Worm (Caenorhabditis elegans) whole organism, L2 larva: ENCODE data around the gene C18H7.11.

Experiments used
- R02D3.7 ChIP-seq: fragments of 150-350 bp; optimal IDR thresholded peaks from 2 replicates; lab custom pipeline; 2014; ENCODE audit warnings: missing biosample characterization, missing genetic modification characterization
- Y55F3AM.14 ChIP-seq: fragments of 200-800 bp; sonication (Bioruptor generic); optimal IDR thresholded peaks from 2 replicates; lab custom pipeline; 2018; ENCODE audit warnings: mild to moderate bottlenecking, missing genetic modification characterization, missing compliant biosample characterization
- alr-1 ChIP-seq: fragments of 150-350 bp; optimal IDR thresholded peaks from 2 replicates; lab custom pipeline; 2014; ENCODE audit warnings: missing biosample characterization, missing genetic modification characterization
- aly-2 ChIP-seq: fragments of 150-350 bp; optimal IDR thresholded peaks from 2 replicates; lab custom pipeline; 2014; ENCODE audit warnings: missing biosample characterization, missing genetic modification characterization
- ama-1 ChIP-seq: fragments of 150-350 bp; optimal IDR thresholded peaks from 2 replicates; lab custom pipeline; 2018; ENCODE audit warnings: inconsistent platforms
- ceh-16 ChIP-seq: fragments of 150-350 bp; optimal IDR thresholded peaks from 2 replicates; lab custom pipeline; 2014; ENCODE audit warnings: missing biosample characterization, missing genetic modification characterization
- ceh-82 ChIP-seq: fragments of 150-350 bp; optimal IDR thresholded peaks from 2 replicates; lab custom pipeline; 2014; ENCODE audit warnings: missing biosample characterization, missing genetic modification characterization
- crh-2 ChIP-seq: sonication (generic microtip); optimal IDR thresholded peaks from 2 replicates; lab custom pipeline; 2017; ENCODE audit warnings: missing biosample characterization, missing genetic modification characterization
- dmd-4 ChIP-seq: sonication (generic microtip); optimal IDR thresholded peaks from 2 replicates; lab custom pipeline; 2017; ENCODE audit warnings: missing biosample characterization, missing genetic modification characterization
- egl-27 ChIP-seq: sonication (generic microtip); optimal IDR thresholded peaks from 3 replicates; lab custom pipeline; 2017; ENCODE audit warnings: missing biosample characterization, missing genetic modification reagents, missing genetic modification characterization
- elt-1 ChIP-seq: fragments of 150-350 bp; optimal IDR thresholded peaks from 2 replicates; lab custom pipeline; 2014; ENCODE audit warnings: missing biosample characterization, missing genetic modification characterization
- fos-1 ChIP-seq: fragments of 150-350 bp; optimal IDR thresholded peaks from 2 replicates; lab custom pipeline; 2014; ENCODE audit warnings: missing biosample characterization, missing genetic modification characterization
- gmeb-1 ChIP-seq: fragments of 150-350 bp; optimal IDR thresholded peaks from 2 replicates; lab custom pipeline; 2014; ENCODE audit warnings: missing biosample characterization, missing genetic modification characterization
- lin-39 ChIP-seq: fragments of 150-350 bp; optimal IDR thresholded peaks from 2 replicates; lab custom pipeline; 2014; ENCODE audit warnings: missing biosample characterization, missing genetic modification reagents, missing genetic modification characterization
- lsy-2 ChIP-seq, 2 experiments: fragments of 150-350 bp in 1 of 2; sonication (generic microtip) in 1 of 2; optimal IDR thresholded peaks; 2 replicates each; lab custom pipeline; 2014 to 2017; ENCODE audit warnings: missing biosample characterization in 2 of 2, missing genetic modification characterization in 2 of 2
- mab-5 ChIP-seq: fragments of 150-350 bp; optimal IDR thresholded peaks from 2 replicates; lab custom pipeline; 2014; ENCODE audit warnings: missing biosample characterization, missing genetic modification characterization
- mdl-1 ChIP-seq, 2 experiments: fragments of 150-350 bp in 1 of 2; sonication (generic microtip) in 1 of 2; optimal IDR thresholded peaks; 2 replicates each; lab custom pipeline; 2017; ENCODE audit warnings: missing biosample characterization in 2 of 2, missing genetic modification characterization in 2 of 2
- nhr-10 ChIP-seq: sonication (generic microtip); optimal IDR thresholded peaks from 2 replicates; lab custom pipeline; 2017; ENCODE audit warnings: missing biosample characterization, missing genetic modification characterization
- nhr-11 ChIP-seq: fragments of 150-350 bp; optimal IDR thresholded peaks from 2 replicates; lab custom pipeline; 2014; ENCODE audit warnings: missing biosample characterization, missing genetic modification characterization
- nhr-12 ChIP-seq: fragments of 150-350 bp; optimal IDR thresholded peaks from 2 replicates; lab custom pipeline; 2014; ENCODE audit warnings: missing biosample characterization, missing genetic modification characterization
- nhr-21 ChIP-seq: fragments of 150-350 bp; optimal IDR thresholded peaks from 2 replicates; lab custom pipeline; 2014; ENCODE audit warnings: missing biosample characterization, missing genetic modification characterization
- nhr-23 ChIP-seq: fragments of 150-350 bp; optimal IDR thresholded peaks from 2 replicates; lab custom pipeline; 2014; ENCODE audit warnings: missing biosample characterization, missing genetic modification reagents, missing genetic modification characterization
- nhr-237 ChIP-seq: fragments of 150-350 bp; optimal IDR thresholded peaks from 2 replicates; lab custom pipeline; 2014; ENCODE audit warnings: missing biosample characterization, missing genetic modification characterization
- nhr-25 ChIP-seq: fragments of 150-350 bp; sonication (generic microtip); optimal IDR thresholded peaks from 3 replicates; lab custom pipeline; 2014; ENCODE audit warnings: missing biosample characterization, missing genetic modification characterization
- nhr-77 ChIP-seq: fragments of 150-350 bp; optimal IDR thresholded peaks from 2 replicates; lab custom pipeline; 2014; ENCODE audit warnings: missing biosample characterization, missing genetic modification characterization
- peb-1 ChIP-seq: fragments of 150-350 bp; optimal IDR thresholded peaks from 2 replicates; lab custom pipeline; 2014; ENCODE audit warnings: missing biosample characterization, missing genetic modification characterization
- sem-4 ChIP-seq: fragments of 150-350 bp; optimal IDR thresholded peaks from 2 replicates; lab custom pipeline; 2014; ENCODE audit warnings: missing biosample characterization, missing genetic modification reagents, missing genetic modification characterization
- skn-1 ChIP-seq: sonication (generic microtip); optimal IDR thresholded peaks from 2 replicates; lab custom pipeline; 2017; ENCODE audit warnings: missing biosample characterization, missing genetic modification characterization
- sma-9 ChIP-seq, 2 experiments: fragments of 150-350 bp in 1 of 2; sonication (generic microtip) in 1 of 2; optimal IDR thresholded peaks; 2 replicates each; lab custom pipeline; 2014 to 2016; ENCODE audit warnings: missing genetic modification characterization in 2 of 2, mild to moderate bottlenecking in 1 of 2, missing biosample characterization in 1 of 2, missing compliant biosample characterization in 1 of 2, missing genetic modification reagents in 1 of 2, moderate library complexity in 1 of 2
- snpc-4 ChIP-seq: fragments of 150-350 bp; optimal IDR thresholded peaks from 2 replicates; lab custom pipeline; 2014; ENCODE audit warnings: missing biosample characterization, missing genetic modification characterization
- unc-39 ChIP-seq: fragments of 150-350 bp; optimal IDR thresholded peaks from 2 replicates; lab custom pipeline; 2014; ENCODE audit warnings: missing biosample characterization, missing genetic modification characterization
- unc-62 ChIP-seq: fragments of 150-350 bp; optimal IDR thresholded peaks from 2 replicates; lab custom pipeline; 2014; ENCODE audit warnings: missing biosample characterization, missing genetic modification reagents, missing genetic modification characterization
- zag-1 ChIP-seq: fragments of 150-350 bp; optimal IDR thresholded peaks from 2 replicates; lab custom pipeline; 2014; ENCODE audit warnings: missing biosample characterization, missing genetic modification characterization
- ztf-1 ChIP-seq: fragments of 200-800 bp; sonication (Bioruptor generic); conservative IDR thresholded peaks from 2 replicates; pipeline ENCODE4 v1.3.6; 2022; ENCODE audit warnings: missing genetic modification characterization, missing compliant biosample characterization
- ztf-11 ChIP-seq: sonication (generic microtip); optimal IDR thresholded peaks from 2 replicates; lab custom pipeline; 2017; ENCODE audit warnings: missing biosample characterization, missing genetic modification characterization

Gene C18H7.11

DNA sequence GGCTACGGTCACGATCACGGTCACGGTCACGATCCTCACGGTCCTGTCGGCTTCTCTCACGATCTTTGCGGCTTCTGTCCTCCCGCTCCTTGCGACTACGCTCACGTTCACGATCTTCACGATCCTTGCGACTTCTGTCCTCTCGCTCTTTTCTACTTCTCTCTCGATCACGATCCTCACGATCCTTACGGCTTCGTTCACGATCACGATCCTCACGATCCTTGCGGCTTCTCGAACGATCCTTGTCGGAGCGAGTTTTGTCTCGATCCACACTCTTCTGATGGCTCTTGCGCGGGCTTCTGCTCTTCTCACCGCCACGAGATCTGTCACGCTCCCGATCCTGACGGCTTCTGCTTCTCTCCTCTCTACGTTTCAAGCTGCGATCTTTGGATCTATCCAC is 16.2 kb upstream of the C18H7.11 start:
- TF ChIP-seq aly-2 (tag; lab: Kevin White, UChicago) = no peak
- no peak for TF ChIP-seq skn-1 (tag; lab: Kevin White, UChicago)
- no peak for TF ChIP-seq crh-2
- no peak for TF ChIP-seq nhr-237 (tag; lab: Kevin White, UChicago)
- TF ChIP-seq dmd-4 (tag; lab: Kevin White, UChicago) = no peak
- TF ChIP-seq snpc-4 = no peak
- TF ChIP-seq peb-1 (tag; lab: Kevin White, UChicago) = no peak
- no peak for TF ChIP-seq zag-1 (tag; lab: Kevin White, UChicago)
- TF ChIP-seq nhr-77 = no peak
- TF ChIP-seq nhr-12 (tag; lab: Kevin White, UChicago) = no peak
- no peak for TF ChIP-seq fos-1

DNA sequence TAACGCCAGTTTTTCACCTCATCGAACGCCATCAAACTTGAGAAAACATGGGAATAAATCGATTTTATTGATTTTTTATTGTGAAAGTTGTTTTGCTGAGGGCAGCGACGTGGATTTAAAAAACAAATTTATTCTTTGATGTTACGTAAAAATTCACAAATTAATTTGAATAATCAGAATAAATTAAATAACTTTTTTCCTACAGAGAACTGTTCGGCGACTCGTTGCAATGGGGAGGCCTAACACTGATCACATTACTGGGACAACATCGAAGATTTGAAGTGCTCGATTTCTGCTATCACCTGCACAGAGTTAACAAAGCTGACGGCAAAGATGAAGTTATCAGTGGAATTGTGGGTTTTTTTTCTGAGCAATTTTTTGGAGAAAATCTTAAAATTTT is 14.6 kb upstream of the C18H7.11 start, which contains the start of gene F56A11.6:
F56A11.6 (minus strand) TSS at position 101 of the 400 bp plus-strand sequence.
- TF ChIP-seq ama-1 (no peak), unc-39 (tag; lab: Kevin White, UChicago) (no peak), alr-1 (tag; lab: Kevin White, UChicago) (no peak), mab-5 (tag; lab: Kevin White, UChicago) (no peak), nhr-23 (no peak), dmd-4 (tag; lab: Kevin White, UChicago) (no peak), lin-39 (tag; lab: Kevin White, UChicago) (no peak), nhr-237 (tag; lab: Kevin White, UChicago) (no peak), sem-4 (no peak), ceh-82 (no peak)

DNA sequence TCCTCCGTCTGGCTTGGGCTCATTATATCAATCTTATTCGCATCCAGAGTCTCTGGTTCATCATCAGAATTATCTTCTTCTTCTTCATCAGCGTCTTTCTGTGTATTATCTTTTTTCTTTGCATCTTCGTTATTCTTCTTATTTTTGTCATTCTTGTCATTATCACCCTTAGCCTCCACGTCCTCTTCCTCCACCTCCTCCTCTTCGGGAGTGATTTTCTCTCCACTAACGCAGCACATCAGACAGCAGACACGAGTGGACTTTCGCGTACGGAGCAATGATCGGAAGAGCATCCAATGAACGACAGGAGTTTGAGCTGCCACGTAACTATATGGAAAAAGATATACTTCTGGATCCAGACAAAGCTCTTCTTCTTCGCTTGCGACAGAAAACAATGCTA is 12.7 kb upstream of the C18H7.11 start:
- TF ChIP-seq R02D3.7 (tag; lab: Kevin White, UChicago) = no peak
- no peak for TF ChIP-seq unc-62 (GFP tag; lab: Kevin White, UChicago)
- TF ChIP-seq nhr-12 (tag; lab: Kevin White, UChicago) = no peak
- no peak for TF ChIP-seq sma-9 (GFP tag; optimal IDR thresholded peaks at IDR 0.05; lab: Kevin White, UChicago)
- no peak for TF ChIP-seq sma-9 (tag; optimal IDR thresholded peaks at IDR 0.05; lab: Kevin White, UChicago)
- no peak for TF ChIP-seq nhr-25 (tag; lab: Kevin White, UChicago)
- no peak for TF ChIP-seq elt-1 (tag; lab: Kevin White, UChicago)
- TF ChIP-seq ceh-16 (tag; lab: Kevin White, UChicago) = no peak
- no peak for TF ChIP-seq egl-27 (tag; lab: Kevin White, UChicago)
- TF ChIP-seq ztf-11 (tag; lab: Kevin White, UChicago) = no peak
- TF ChIP-seq sem-4 = no peak
- no peak for TF ChIP-seq lsy-2 (tag; optimal IDR thresholded peaks at IDR 0.05; lab: Kevin White, UChicago)
- no peak for TF ChIP-seq fos-1
- no peak for TF ChIP-seq nhr-21
- TF ChIP-seq mdl-1 (tag; optimal IDR thresholded peaks at IDR 0.05; lab: Kevin White, UChicago) = no peak

DNA sequence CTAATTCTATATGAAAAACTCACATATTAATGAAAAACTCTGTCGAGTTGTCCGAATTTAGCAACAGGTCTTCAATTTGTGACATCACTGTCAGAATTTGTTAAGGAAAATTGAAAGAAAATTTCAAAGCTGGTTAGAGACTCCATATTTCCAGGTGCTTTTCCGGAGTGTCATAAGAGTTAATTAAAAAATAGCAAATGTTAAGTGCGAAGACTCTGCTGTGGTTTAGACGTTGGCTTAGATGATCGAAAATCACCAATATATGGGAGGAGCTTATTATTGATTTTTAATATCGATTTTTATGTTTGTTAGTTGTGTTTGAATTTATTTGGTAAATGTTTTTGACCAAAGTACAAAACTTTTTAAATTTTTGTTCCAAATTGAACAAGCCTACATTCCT is 9.0 kb upstream of the C18H7.11 start, which contains the start of gene C18H7.12:
C18H7.12 (minus strand) TSS at position 101 of the 400 bp plus-strand sequence.
- TF ChIP-seq ztf-11 (tag; lab: Kevin White, UChicago) (no peak), R02D3.7 (tag; lab: Kevin White, UChicago) (no peak), Y55F3AM.14 (GFP tag; lab: Kevin White, UChicago) (no peak), zag-1 (tag; lab: Kevin White, UChicago) (no peak), nhr-237 (tag; lab: Kevin White, UChicago) (no peak), peb-1 (tag; lab: Kevin White, UChicago) (no peak), dmd-4 (tag; lab: Kevin White, UChicago) (no peak), nhr-77 (no peak), nhr-10 (tag; lab: Kevin White, UChicago) (no peak), nhr-25 (tag; lab: Kevin White, UChicago) (no peak), ztf-1 (GFP tag; lab: Robert Waterston, UW) (no peak), nhr-11 (tag; lab: Kevin White, UChicago) (no peak), nhr-21 (no peak), skn-1 (tag; lab: Kevin White, UChicago) (no peak)

DNA sequence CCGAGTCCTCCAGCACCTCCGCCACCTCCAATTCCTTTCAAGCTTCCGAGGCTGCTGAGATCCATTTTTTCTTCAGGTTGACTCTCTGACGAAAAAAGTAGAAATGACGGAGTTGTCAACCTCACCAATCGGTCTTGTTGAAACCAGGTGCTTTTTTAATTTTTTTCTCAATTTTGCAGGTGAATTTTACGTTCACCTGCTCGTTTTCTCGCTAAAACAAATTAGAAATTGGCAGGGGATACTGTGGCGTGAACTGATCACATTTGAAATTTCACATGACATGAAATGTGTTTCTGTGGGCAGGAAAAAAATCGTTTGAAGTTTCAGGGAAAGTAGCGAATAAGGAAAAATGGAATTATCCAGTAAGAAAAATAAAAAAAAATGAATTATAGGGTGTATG is 4.3 kb upstream of the C18H7.11 start, which contains the start of gene C18H7.6:
C18H7.6 (minus strand) TSS at position 104 of the 400 bp plus-strand sequence.
- TF ChIP-seq ztf-11 (tag; lab: Kevin White, UChicago) (no peak), nhr-237 (tag; lab: Kevin White, UChicago) (no peak), gmeb-1 (tag; lab: Kevin White, UChicago) (no peak), nhr-11 (tag; lab: Kevin White, UChicago) (no peak), R02D3.7 (tag; lab: Kevin White, UChicago) (no peak), ceh-16 (tag; lab: Kevin White, UChicago) (no peak), skn-1 (tag; lab: Kevin White, UChicago) (no peak)
